Fruit fly (Drosophila melanogaster) whole organism, embryonic: ENCODE data around the gene CG34330.
A peak's percentile ranks its signal among the peaks of the same experiment; 100 is the strongest.

Experiments
- Adf1 ChIP-seq: fragments of 200-800 bp; sonication (Bioruptor generic); IDR thresholded peaks from 2 replicates; pipeline ENCODE4 v1.3.6; 2022; ENCODE audit warnings: missing biosample characterization, missing genetic modification characterization
- B-H1 ChIP-seq: fragments of 200-800 bp; sonication (Bioruptor generic); IDR thresholded peaks from 3 replicates; pipeline ENCODE4 v1.3.6; 2022; ENCODE audit warnings: missing biosample characterization, missing genetic modification characterization
- CG11456 ChIP-seq: fragments of 200-800 bp; sonication (Bioruptor generic); IDR thresholded peaks from 3 replicates; pipeline ENCODE4 v1.3.6; 2022; ENCODE audit warnings: missing biosample characterization, missing genetic modification characterization
- CG11695 ChIP-seq: fragments of 200-800 bp; sonication (Bioruptor generic); IDR thresholded peaks from 3 replicates; pipeline ENCODE4 v1.3.6; 2022; ENCODE audit warnings: missing biosample characterization, missing genetic modification characterization
- CG12659 ChIP-seq: fragments of 200-800 bp; sonication (Bioruptor generic); optimal IDR thresholded peaks from 3 replicates; lab custom pipeline; 2017; ENCODE audit warnings: mild to moderate bottlenecking, missing biosample characterization, missing genetic modification reagents, missing genetic modification characterization
- CG12744 ChIP-seq: fragments of 200-800 bp; sonication (Bioruptor generic); optimal IDR thresholded peaks from 2 replicates; lab custom pipeline; 2016; ENCODE audit warnings: missing biosample characterization, missing genetic modification characterization
- CG14860 ChIP-seq: fragments of 200-800 bp; sonication (Bioruptor generic); IDR thresholded peaks from 3 replicates; pipeline ENCODE4 v1.3.6; 2022; ENCODE audit warnings: missing biosample characterization, missing genetic modification characterization; ENCODE audit not compliant: partially characterized antibody
- CG15696 ChIP-seq: fragments of 200-800 bp; sonication (Bioruptor generic); optimal IDR thresholded peaks from 2 replicates; lab custom pipeline; 2019; ENCODE audit warnings: missing biosample characterization, mild to moderate bottlenecking, missing genetic modification characterization, moderate library complexity
- CG17328 ChIP-seq: fragments of 200-800 bp; sonication (Bioruptor generic); IDR thresholded peaks from 2 replicates; pipeline ENCODE4 v1.3.6; 2022; ENCODE audit warnings: missing biosample characterization, missing genetic modification characterization
- CG17802 ChIP-seq: fragments of 200-800 bp; sonication (Bioruptor generic); optimal IDR thresholded peaks from 2 replicates; lab custom pipeline; 2018; ENCODE audit warnings: missing biosample characterization, mild to moderate bottlenecking, missing genetic modification characterization, moderate library complexity
- CG17829 ChIP-seq: fragments of 200-800 bp; optimal IDR thresholded peaks from 2 replicates; lab custom pipeline; 2019; ENCODE audit warnings: missing biosample characterization, mild to moderate bottlenecking, missing genetic modification characterization, moderate library complexity
- CG1832 ChIP-seq: fragments of 200-800 bp; sonication (Bioruptor generic); optimal IDR thresholded peaks from 2 replicates; lab custom pipeline; 2017; ENCODE audit warnings: missing biosample characterization, mild to moderate bottlenecking, missing genetic modification characterization, inconsistent platforms
- CG18599 ChIP-seq: fragments of 200-800 bp; sonication (Bioruptor generic); optimal IDR thresholded peaks from 3 replicates; lab custom pipeline; 2017; ENCODE audit warnings: missing biosample characterization, missing genetic modification characterization, mild to moderate bottlenecking, moderate library complexity, missing genetic modification reagents
- CG18764 ChIP-seq: fragments of 200-800 bp; sonication (Bioruptor generic); optimal IDR thresholded peaks from 3 replicates; lab custom pipeline; 2016; ENCODE audit warnings: missing biosample characterization, missing genetic modification characterization
- CG2875 ChIP-seq: fragments of 200-800 bp; sonication (Bioruptor generic); optimal IDR thresholded peaks from 2 replicates; lab custom pipeline; 2017; ENCODE audit warnings: missing biosample characterization, mild to moderate bottlenecking, missing genetic modification characterization, missing genetic modification reagents
- CG32772 ChIP-seq: fragments of 200-800 bp; sonication (Bioruptor generic); IDR thresholded peaks from 2 replicates; pipeline ENCODE4 v1.3.6; 2022; ENCODE audit warnings: missing biosample characterization, missing genetic modification characterization
- CG3726 ChIP-seq: fragments of 200-800 bp; sonication (Bioruptor generic); IDR thresholded peaks from 3 replicates; pipeline ENCODE4, ENCODE4 v1.3.6; 2022; ENCODE audit warnings: missing biosample characterization, missing genetic modification characterization
- CG6272 ChIP-seq: fragments of 200-800 bp; sonication (Bioruptor generic); IDR thresholded peaks from 2 replicates; pipeline ENCODE4 v1.3.6; 2022; ENCODE audit warnings: missing biosample characterization, missing genetic modification characterization
- CG6683 ChIP-seq: fragments of 200-800 bp; sonication (Bioruptor generic); optimal IDR thresholded peaks from 2 replicates; lab custom pipeline; 2017; ENCODE audit warnings: missing biosample characterization, mild to moderate bottlenecking, missing genetic modification characterization, missing genetic modification reagents
- CG6689 ChIP-seq: fragments of 200-800 bp; sonication (Bioruptor generic); IDR thresholded peaks from 2 replicates; pipeline ENCODE4 v1.3.6; 2022; ENCODE audit warnings: missing biosample characterization, missing genetic modification characterization
- CTCF ChIP-seq: fragments of 200-800 bp; sonication (Bioruptor generic); optimal IDR thresholded peaks from 2 replicates; lab custom pipeline; 2017; ENCODE audit warnings: missing biosample characterization, mild to moderate bottlenecking, missing genetic modification characterization, moderate library complexity
- Dbx ChIP-seq: fragments of 200-800 bp; sonication (Bioruptor generic); IDR thresholded peaks from 3 replicates; pipeline ENCODE4 v1.3.6; 2022; ENCODE audit warnings: missing biosample characterization, missing genetic modification characterization
- Dip3 ChIP-seq: fragments of 200-800 bp; sonication (Bioruptor generic); optimal IDR thresholded peaks from 3 replicates; lab custom pipeline; 2016; ENCODE audit warnings: missing biosample characterization, missing genetic modification characterization
- Dref ChIP-seq: fragments of 200-800 bp; sonication (Bioruptor generic); IDR thresholded peaks from 2 replicates; pipeline ENCODE4 v1.3.6; 2022; ENCODE audit warnings: missing biosample characterization, missing genetic modification characterization
- H15 ChIP-seq: fragments of 200-800 bp; sonication (Bioruptor generic); IDR thresholded peaks from 3 replicates; pipeline ENCODE4 v1.3.6; 2022; ENCODE audit warnings: missing biosample characterization, missing genetic modification characterization
- Six4 ChIP-seq: fragments of 200-800 bp; sonication (Bioruptor generic); optimal IDR thresholded peaks from 2 replicates; lab custom pipeline; 2016; ENCODE audit warnings: missing biosample characterization, missing genetic modification characterization
- TFAM ChIP-seq: fragments of 200-800 bp; sonication (Bioruptor generic); optimal IDR thresholded peaks from 2 replicates; lab custom pipeline; 2017; ENCODE audit warnings: missing biosample characterization, missing genetic modification characterization, inconsistent platforms
- az2 ChIP-seq: fragments of 200-800 bp; sonication (Bioruptor generic); optimal IDR thresholded peaks from 3 replicates; lab custom pipeline; 2016; ENCODE audit warnings: missing biosample characterization, missing genetic modification characterization
- bab2 ChIP-seq: fragments of 200-800 bp; sonication (Bioruptor generic); optimal IDR thresholded peaks from 2 replicates; lab custom pipeline; 2016; ENCODE audit warnings: missing biosample characterization, missing genetic modification characterization
- bigmax ChIP-seq: fragments of 200-800 bp; sonication (Bioruptor generic); optimal IDR thresholded peaks from 2 replicates; lab custom pipeline; 2018; ENCODE audit warnings: missing biosample characterization, mild to moderate bottlenecking, missing genetic modification characterization
- bsh ChIP-seq, 2 experiments: fragments of 200-800 bp; sonication (Bioruptor generic); optimal IDR thresholded peaks; 2 replicates each; lab custom pipeline; 2017 to 2018; ENCODE audit warnings: mild to moderate bottlenecking in 2 of 2, missing biosample characterization in 2 of 2, missing genetic modification characterization in 2 of 2, moderate library complexity in 1 of 2
- caup ChIP-seq: fragments of 200-800 bp; sonication (Bioruptor generic); optimal IDR thresholded peaks from 3 replicates; lab custom pipeline; 2017; ENCODE audit warnings: missing biosample characterization, mild to moderate bottlenecking, missing genetic modification characterization, moderate library complexity; ENCODE audit not compliant: severe bottlenecking
- ci ChIP-seq: fragments of 200-800 bp; sonication (Bioruptor generic); IDR thresholded peaks from 3 replicates; pipeline ENCODE4 v1.3.6; 2022; ENCODE audit warnings: missing biosample characterization, missing genetic modification characterization
- dmrt11E ChIP-seq: fragments of 200-800 bp; sonication (Bioruptor generic); optimal IDR thresholded peaks from 3 replicates; lab custom pipeline; 2018; ENCODE audit warnings: missing biosample characterization, mild to moderate bottlenecking, missing genetic modification characterization, moderate library complexity
- ems ChIP-seq: fragments of 200-800 bp; sonication (Bioruptor generic); optimal IDR thresholded peaks from 3 replicates; lab custom pipeline; 2016; ENCODE audit warnings: missing biosample characterization, missing genetic modification characterization
- exex ChIP-seq: fragments of 200-800 bp; sonication (Bioruptor generic); optimal IDR thresholded peaks from 4 replicates; lab custom pipeline; 2018; ENCODE audit warnings: missing biosample characterization, mild to moderate bottlenecking, missing genetic modification characterization, moderate library complexity
- eyg ChIP-seq: fragments of 200-800 bp; sonication (Bioruptor generic); optimal IDR thresholded peaks from 3 replicates; lab custom pipeline; 2016; ENCODE audit warnings: missing biosample characterization, missing genetic modification characterization
- fu2 ChIP-seq: fragments of 200-800 bp; sonication (Bioruptor generic); optimal IDR thresholded peaks from 2 replicates; lab custom pipeline; 2016; ENCODE audit warnings: missing biosample characterization, missing genetic modification characterization
- mam ChIP-seq: fragments of 200-800 bp; sonication (Bioruptor generic); optimal IDR thresholded peaks from 3 replicates; lab custom pipeline; 2016; ENCODE audit warnings: missing biosample characterization, missing genetic modification characterization
- nerfin-1 ChIP-seq: fragments of 200-800 bp; sonication (Bioruptor generic); optimal IDR thresholded peaks from 3 replicates; lab custom pipeline; 2019; ENCODE audit warnings: missing biosample characterization, mild to moderate bottlenecking, missing genetic modification characterization, moderate library complexity
- ranshi ChIP-seq: fragments of 200-800 bp; sonication (Bioruptor generic); IDR thresholded peaks from 2 replicates; pipeline ENCODE4 v1.3.6; 2022; ENCODE audit warnings: missing biosample characterization, missing genetic modification characterization
- run ChIP-seq: fragments of 200-800 bp; sonication (Bioruptor generic); optimal IDR thresholded peaks from 3 replicates; lab custom pipeline; 2018; ENCODE audit warnings: missing biosample characterization, mild to moderate bottlenecking, missing genetic modification characterization
- schlank ChIP-seq: fragments of 200-800 bp; sonication (Bioruptor generic); optimal IDR thresholded peaks from 2 replicates; lab custom pipeline; 2018; ENCODE audit warnings: missing biosample characterization, mild to moderate bottlenecking, missing genetic modification characterization
- scrt ChIP-seq: fragments of 200-800 bp; sonication (Bioruptor generic); optimal IDR thresholded peaks from 2 replicates; lab custom pipeline; 2018; ENCODE audit warnings: missing biosample characterization, mild to moderate bottlenecking, missing genetic modification characterization, moderate library complexity
- seq ChIP-seq: fragments of 200-800 bp; sonication (Bioruptor generic); IDR thresholded peaks from 2 replicates; pipeline ENCODE4 v1.3.6; 2022; ENCODE audit warnings: missing biosample characterization, missing genetic modification characterization
- sr ChIP-seq: fragments of 200-800 bp; sonication (Bioruptor generic); IDR thresholded peaks from 3 replicates; pipeline ENCODE4 v1.3.6; 2022; ENCODE audit warnings: missing biosample characterization, missing genetic modification characterization
- tio ChIP-seq: fragments of 200-800 bp; sonication (Bioruptor generic); optimal IDR thresholded peaks from 2 replicates; lab custom pipeline; 2017; ENCODE audit warnings: missing biosample characterization, missing genetic modification characterization, inconsistent platforms
- twi ChIP-seq: fragments of 200-800 bp; optimal IDR thresholded peaks from 2 replicates; lab custom pipeline; 2019; ENCODE audit warnings: missing biosample characterization, mild to moderate bottlenecking, missing genetic modification characterization, moderate library complexity
- usp ChIP-seq: fragments of >200 bp; optimal IDR thresholded peaks from 2 replicates; lab custom pipeline; 2017; ENCODE audit warnings: missing biosample characterization, missing genetic modification characterization
- wor ChIP-seq: fragments of 200-800 bp; sonication (Bioruptor generic); IDR thresholded peaks from 2 replicates; pipeline ENCODE4 v1.3.6; 2022; ENCODE audit warnings: missing biosample characterization, missing genetic modification characterization
- zen ChIP-seq: fragments of 200-800 bp; sonication (Bioruptor generic); optimal IDR thresholded peaks from 3 replicates; lab custom pipeline; 2018; ENCODE audit warnings: missing biosample characterization, mild to moderate bottlenecking, missing genetic modification characterization, moderate library complexity

CG34330 gene

DNA sequence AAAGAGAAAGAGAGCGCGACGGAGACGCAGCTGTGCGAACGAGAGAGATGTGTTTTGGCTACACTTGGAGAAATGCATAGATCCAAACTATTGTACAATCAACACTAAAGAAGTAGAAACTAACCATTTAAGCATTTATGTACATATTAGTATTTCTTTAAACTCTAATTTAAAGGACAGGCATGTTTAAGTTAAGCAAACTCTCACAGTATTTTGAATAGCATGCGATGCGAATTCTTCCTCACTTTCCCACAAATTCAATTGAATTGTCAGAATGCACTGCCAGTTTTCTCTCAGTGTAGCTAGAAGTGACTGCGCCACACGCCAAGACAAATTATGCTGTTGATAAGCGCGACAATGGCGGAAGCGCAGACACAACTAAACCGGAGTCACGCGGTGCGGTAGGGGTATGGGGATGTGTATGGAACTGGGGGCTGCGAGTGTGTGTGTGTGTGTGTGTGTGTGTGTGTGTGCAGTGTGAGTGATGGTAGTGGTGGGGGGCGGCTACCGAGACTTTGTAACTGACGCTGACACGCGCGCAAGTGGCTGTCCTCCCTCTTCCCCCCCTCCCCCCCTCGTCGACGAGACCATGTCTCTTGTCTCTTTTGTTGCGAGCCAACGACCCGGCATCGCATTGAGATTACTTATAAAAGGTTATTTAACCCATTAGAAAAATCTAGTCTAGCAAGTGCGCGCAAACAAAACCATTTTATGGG lies 38.2 kb upstream of the CG34330 start (continued):
- TF ChIP-seq CG1832: no peak
- TF ChIP-seq CG6689 (GFP tag; lab: Robert Waterston, UW): no peak
- TF ChIP-seq caup (GFP tag; lab: Kevin White, UChicago): no peak
- TF ChIP-seq Dip3 (GFP tag; lab: Kevin White, UChicago): no peak
- no peak for TF ChIP-seq Six4 (GFP tag; lab: Kevin White, UChicago)
- TF ChIP-seq run (tag; lab: Kevin White, UChicago): no peak
- TF ChIP-seq CG11456 (GFP tag; lab: Robert Waterston, UW): no peak
- TF ChIP-seq CG18764 (GFP tag; lab: Kevin White, UChicago): no peak
- TF ChIP-seq B-H1 (GFP tag; lab: Robert Waterston, UW): no peak
- no peak for TF ChIP-seq Dbx (GFP tag; lab: Robert Waterston, UW)
- TF ChIP-seq nerfin-1 (tag; lab: Kevin White, UChicago): peak; percentile 26
- no peak for TF ChIP-seq twi (tag; lab: Kevin White, UChicago)
- no peak for TF ChIP-seq dmrt11E (tag; lab: Kevin White, UChicago)
- no peak for TF ChIP-seq CG17802 (tag; lab: Kevin White, UChicago)
- TF ChIP-seq CG18599 (GFP tag; lab: Kevin White, UChicago): peak; percentile 65
- no peak for TF ChIP-seq Adf1 (GFP tag; lab: Robert Waterston, UW)
- TF ChIP-seq bab2 (GFP tag; lab: Kevin White, UChicago): peak; percentile 25
- TF ChIP-seq CG6272 (GFP tag; lab: Robert Waterston, UW): no peak
- no peak for TF ChIP-seq ranshi (GFP tag; lab: Robert Waterston, UW)
- TF ChIP-seq CG17829 (tag; lab: Kevin White, UChicago): peak; percentile 1
- no peak for TF ChIP-seq eyg (GFP tag; lab: Kevin White, UChicago)
- no peak for TF ChIP-seq usp
- TF ChIP-seq CG17328: peak; percentile 29; the same call in 1 of the 2 replicates
- no peak for TF ChIP-seq mam (GFP tag; lab: Kevin White, UChicago)
- no peak for TF ChIP-seq CG12744
- no peak for TF ChIP-seq wor (GFP tag; lab: Robert Waterston, UW)
- peak; percentile 29 for TF ChIP-seq CG12659 (GFP tag; lab: Kevin White, UChicago)
- TF ChIP-seq scrt (GFP tag; lab: Kevin White, UChicago): peak; percentile 40
- no peak for TF ChIP-seq bigmax
- TF ChIP-seq fu2: no peak
- TF ChIP-seq exex (tag; lab: Kevin White, UChicago): no peak
- TF ChIP-seq CTCF: no peak
- no peak for TF ChIP-seq zen (tag; lab: Kevin White, UChicago)
- no peak for TF ChIP-seq H15
- 0 out of 3 replicates have a peak, but pooled peaks have one; percentile 53 for TF ChIP-seq ci
- TF ChIP-seq CG3726 (GFP tag; lab: Robert Waterston, UW): no peak
- no peak for TF ChIP-seq TFAM
- TF ChIP-seq CG6683: no peak
- no peak for TF ChIP-seq Dref
- TF ChIP-seq CG14860 (GFP tag; lab: Robert Waterston, UW): no peak
- TF ChIP-seq bsh (GFP tag; optimal IDR thresholded peaks at IDR 0.05; lab: Kevin White, UChicago): peak in 1 of 2 experiments; percentile 36
- TF ChIP-seq ems (GFP tag; lab: Kevin White, UChicago): no peak
- peak; percentile 30 for TF ChIP-seq tio
- TF ChIP-seq sr: no peak
- no peak for TF ChIP-seq CG15696
- no peak for TF ChIP-seq seq (GFP tag; lab: Robert Waterston, UW)
- TF ChIP-seq schlank: no peak
- TF ChIP-seq CG2875 (GFP tag; lab: Kevin White, UChicago): no peak
- TF ChIP-seq CG11695: no peak
- no peak for TF ChIP-seq az2 (GFP tag; lab: Kevin White, UChicago)
- no peak for TF ChIP-seq CG32772 (GFP tag; lab: Robert Waterston, UW)
